Fruit fly (Drosophila melanogaster): ENCODE data around the gene Rab18.

Gene Rab18

dm6 chrX:5690216-5690523 is 18.6 kb upstream of the Rab18 start:
- TF ChIP-seq CTCF (optimal IDR thresholded peaks at IDR 0.05) (no peak), CG8478 (optimal IDR thresholded peaks at IDR 0.05) (no peak)

dm6 chrX:5689417-5690215 is 18.0 kb upstream of the Rab18 start, which contains the start of the genes PGAP1 and cv:
Gene PGAP1 (minus strand): TSS chrX:5689473.
Gene cv (plus strand): TSS chrX:5690002.
- TF ChIP-seq CTCF (optimal IDR thresholded peaks at IDR 0.05) = no peak
- TF ChIP-seq CG8478 (optimal IDR thresholded peaks at IDR 0.05) = no peak

- TF ChIP-seq CTCF (optimal IDR thresholded peaks at IDR 0.05) (no peak), CG8478 (optimal IDR thresholded peaks at IDR 0.05) (no peak)
Observed at dm6 chrX:5682940-5683339, 11.3 kb upstream of the Rab18 start, which contains the start of gene CG42449. Gene CG42449 (plus strand): TSS chrX:5683240.

dm6 chrX:5679933-5680667 is 8.5 kb upstream of the Rab18 start, which contains the start of the genes Tre1 and Gr5a:
Gene Tre1 (minus strand): TSS chrX:5679977.
Gene Gr5a (plus strand): TSS chrX:5680617.
- TF ChIP-seq CTCF (optimal IDR thresholded peaks at IDR 0.05) (no peak), CG8478 (optimal IDR thresholded peaks at IDR 0.05) (no peak)

- no peak for TF ChIP-seq CG8478 (optimal IDR thresholded peaks at IDR 0.05)
- no peak for TF ChIP-seq CTCF (optimal IDR thresholded peaks at IDR 0.05)
Observed at dm6 chrX:5679079-5679932, 7.7 kb upstream of the Rab18 start.

- no peak for TF ChIP-seq CG8478 (optimal IDR thresholded peaks at IDR 0.05)
Observed at dm6 chrX:5678178-5678470, 6.5 kb upstream of the Rab18 start.

dm6 chrX:5677400-5678177 is 6.0 kb upstream of the Rab18 start:
- no peak for TF ChIP-seq CG8478 (optimal IDR thresholded peaks at IDR 0.05)
- no peak for TF ChIP-seq CTCF (optimal IDR thresholded peaks at IDR 0.05)

- TF ChIP-seq CTCF (optimal IDR thresholded peaks at IDR 0.05) = no peak
- no peak for TF ChIP-seq CG8478 (optimal IDR thresholded peaks at IDR 0.05)
Observed at dm6 chrX:5676855-5677254, 5.2 kb upstream of the Rab18 start.

- TF ChIP-seq CG8478 (optimal IDR thresholded peaks at IDR 0.05) = no peak
- no peak for TF ChIP-seq CTCF (optimal IDR thresholded peaks at IDR 0.05)
Observed at dm6 chrX:5672243-5673051, 835 bp upstream of the Rab18 start, which contains the start of gene RpL35. Gene RpL35 (plus strand): TSS chrX:5672401.

dm6 chrX:5665902-5666301 is 5.7 kb downstream of the Rab18 start, which contains the start of the genes Sirt4 and CG4119:
Gene Sirt4 (minus strand): TSS chrX:5665940.
Gene CG4119 (plus strand): TSS chrX:5666052.
- TF ChIP-seq CG8478 (optimal IDR thresholded peaks at IDR 0.05) = no peak
- TF ChIP-seq CTCF (optimal IDR thresholded peaks at IDR 0.05) = peak in 1 of 2 experiments; percentile 29

- TF ChIP-seq CTCF (optimal IDR thresholded peaks at IDR 0.05) (no peak), CG8478 (optimal IDR thresholded peaks at IDR 0.05) (no peak)
Observed at dm6 chrX:5664222-5664621, 7.4 kb downstream of the Rab18 start.

dm6 chrX:5662761-5663160 is 8.9 kb downstream of the Rab18 start, which contains the start of gene OtopLc:
Gene OtopLc (minus strand): TSS chrX:5662861.
- TF ChIP-seq CTCF (optimal IDR thresholded peaks at IDR 0.05) (no peak), CG8478 (optimal IDR thresholded peaks at IDR 0.05) (no peak)

- peak; percentile 78 to 79 for TF ChIP-seq CTCF (optimal IDR thresholded peaks at IDR 0.05)
- TF ChIP-seq CG8478 (optimal IDR thresholded peaks at IDR 0.05) = no peak
Observed at dm6 chrX:5661971-5662370, 9.6 kb downstream of the Rab18 start.
